Worm (Caenorhabditis elegans) whole organism, L3 larva: ENCODE results near the gene Y116A8A.7.

ENCODE experiments used
- ceh-28 ChIP-seq: fragments of 150-350 bp; optimal IDR thresholded peaks from 2 replicates; lab custom pipeline; 2014; ENCODE audit warnings: missing biosample characterization, missing genetic modification reagents, missing genetic modification characterization
- ceh-9 ChIP-seq: sonication (generic microtip); optimal IDR thresholded peaks from 2 replicates; lab custom pipeline; 2018; ENCODE audit warnings: missing biosample characterization, missing genetic modification characterization
- mml-1 ChIP-seq: fragments of 150-350 bp; sonication (generic microtip); optimal IDR thresholded peaks from 3 replicates; lab custom pipeline; 2014; ENCODE audit warnings: missing biosample characterization, missing genetic modification characterization
- nhr-11 ChIP-seq: fragments of 150-350 bp; optimal IDR thresholded peaks from 2 replicates; lab custom pipeline; 2014; ENCODE audit warnings: missing biosample characterization, missing genetic modification characterization
- nhr-28 ChIP-seq: fragments of 150-350 bp; optimal IDR thresholded peaks from 2 replicates; lab custom pipeline; 2014; ENCODE audit warnings: missing biosample characterization, missing genetic modification characterization
- nhr-77 ChIP-seq: fragments of 150-350 bp; optimal IDR thresholded peaks from 2 replicates; lab custom pipeline; 2014; ENCODE audit warnings: missing biosample characterization, missing genetic modification characterization
- pha-4 ChIP-seq: fragments of 150-350 bp; optimal IDR thresholded peaks from 2 replicates; lab custom pipeline; 2014; ENCODE audit warnings: missing biosample characterization, missing genetic modification reagents, missing genetic modification characterization
- sea-2 ChIP-seq: fragments of 150-350 bp; sonication (generic microtip); optimal IDR thresholded peaks from 4 replicates; lab custom pipeline; 2014; ENCODE audit warnings: missing biosample characterization, missing genetic modification reagents, missing genetic modification characterization
- skn-1 ChIP-seq: fragments of 150-350 bp; optimal IDR thresholded peaks from 2 replicates; lab custom pipeline; 2014; ENCODE audit warnings: missing biosample characterization, missing genetic modification characterization
- unc-62 ChIP-seq: fragments of 150-350 bp; sonication (generic microtip); optimal IDR thresholded peaks from 4 replicates; lab custom pipeline; 2014; ENCODE audit warnings: missing biosample characterization, missing genetic modification reagents, missing genetic modification characterization
- zag-1 ChIP-seq: fragments of 150-350 bp; optimal IDR thresholded peaks from 2 replicates; lab custom pipeline; 2014; ENCODE audit warnings: missing biosample characterization, missing genetic modification characterization
- ztf-11 ChIP-seq: fragments of 150-350 bp; optimal IDR thresholded peaks from 2 replicates; lab custom pipeline; 2014; ENCODE audit warnings: missing biosample characterization, missing genetic modification characterization
- ztf-4 ChIP-seq: fragments of 150-350 bp; optimal IDR thresholded peaks from 2 replicates; lab custom pipeline; 2014; ENCODE audit warnings: missing biosample characterization, missing genetic modification characterization

ce11 chrIV:16787024-16787423, 43.0 kb upstream of the Y116A8A.7 start, which contains the start of gene Y43D4A.6:
- TF ChIP-seq pha-4 (tag; lab: Kevin White, UChicago) = no peak
- TF ChIP-seq sea-2 = no peak
- no peak for TF ChIP-seq mml-1
- no peak for TF ChIP-seq ztf-4 (tag; lab: Kevin White, UChicago)
- no peak for TF ChIP-seq nhr-28
- no peak for TF ChIP-seq unc-62 (GFP tag; lab: Kevin White, UChicago)
- no peak for TF ChIP-seq ztf-11 (tag; lab: Kevin White, UChicago)
- no peak for TF ChIP-seq ceh-9 (tag; lab: Kevin White, UChicago)
- TF ChIP-seq zag-1 (tag; lab: Kevin White, UChicago) = no peak
- TF ChIP-seq nhr-77 (tag; lab: Kevin White, UChicago) = no peak
- no peak for TF ChIP-seq nhr-11
- no peak for TF ChIP-seq skn-1 (tag; lab: Kevin White, UChicago)
- no peak for TF ChIP-seq ceh-28 (tag; lab: Kevin White, UChicago)
